Worm (Caenorhabditis elegans) whole organism, midembryonic: ENCODE data around the gene C01G10.1.

Source experiments
- T22C8.4 ChIP-seq: fragments of 200-800 bp; sonication (Bioruptor generic); IDR thresholded peaks from 2 replicates; pipeline ENCODE4 v1.3.6; 2022; ENCODE audit warnings: missing genetic modification characterization, missing compliant biosample characterization
- med-1 ChIP-seq: sonication (generic microtip); optimal IDR thresholded peaks from 2 replicates; lab custom pipeline; 2017; ENCODE audit warnings: missing genetic modification characterization, mild to moderate bottlenecking, missing compliant biosample characterization, antibody characterized with exemption, missing genetic modification reagents; ENCODE audit not compliant: insufficient read depth

DNA sequence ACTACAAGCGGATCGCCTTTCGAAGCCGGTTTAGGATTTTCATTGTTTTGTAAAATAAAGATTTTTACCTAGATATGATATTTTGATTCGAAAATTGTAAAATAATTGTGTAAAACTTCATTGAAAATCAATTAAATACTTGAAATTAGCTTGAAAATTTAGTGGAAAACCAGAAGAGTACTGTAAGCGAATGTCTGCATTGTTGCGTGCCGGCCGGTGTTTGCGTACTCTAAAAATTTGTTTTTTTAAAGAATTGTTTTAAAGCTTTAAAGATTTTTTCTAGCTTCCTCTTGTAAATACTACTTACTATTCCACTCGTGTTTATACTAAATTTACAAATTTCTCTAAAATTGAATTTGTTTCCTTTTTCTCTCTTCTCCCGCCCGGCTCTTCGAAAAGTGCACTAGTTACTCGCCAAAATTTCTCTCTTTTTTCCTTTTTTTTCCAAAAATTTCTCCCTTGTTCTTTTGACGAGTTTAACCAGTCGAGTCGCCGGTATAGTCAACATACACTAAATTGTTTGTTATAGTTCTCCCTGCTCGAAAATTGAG is 30.0 kb upstream of the C01G10.1 start:
- TF ChIP-seq T22C8.4 (GFP tag; lab: Robert Waterston, UW) (no peak), med-1 (no peak)
